Worm (Caenorhabditis elegans) whole organism, L2 larva: Measurements from ENCODE around the gene dbt-1.

Experiments
- ama-1 ChIP-seq: fragments of 150-350 bp; optimal IDR thresholded peaks from 2 replicates; lab custom pipeline; 2018; ENCODE audit warnings: inconsistent platforms
- nhr-10 ChIP-seq: sonication (generic microtip); optimal IDR thresholded peaks from 2 replicates; lab custom pipeline; 2017; ENCODE audit warnings: missing biosample characterization, missing genetic modification characterization

DNA sequence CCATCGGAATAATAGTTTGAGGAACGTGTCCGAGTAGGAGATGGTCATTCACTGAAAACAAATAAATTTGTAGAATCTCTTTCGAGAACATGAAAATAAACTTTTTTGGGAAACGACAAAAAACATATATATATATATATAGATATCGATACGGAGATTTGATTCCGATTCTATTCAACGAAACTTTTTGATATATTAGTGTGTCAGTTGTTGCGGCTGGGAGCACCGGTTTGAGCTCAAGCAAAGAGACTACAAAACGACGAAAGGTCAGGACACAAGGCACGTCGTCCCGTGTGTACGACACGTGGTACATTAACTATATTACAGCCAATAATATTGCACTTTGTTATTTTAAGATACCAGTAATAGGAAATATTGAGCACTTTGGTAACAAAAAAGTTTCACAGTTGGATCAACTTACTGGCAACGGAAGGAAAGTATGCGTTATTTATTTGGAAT is 37.4 kb downstream of the dbt-1 start, which contains the start of gene best-23:
- TF ChIP-seq nhr-10 (tag; lab: Kevin White, UChicago) (no peak), ama-1 (lab: Kevin White, UChicago) (no peak)
